Fruit fly (Drosophila melanogaster) whole organism, embryonic: ENCODE measurements around the gene Clk.

Source experiments
- ATbp ChIP-seq: fragments of 200-800 bp; sonication (Bioruptor generic); optimal IDR thresholded peaks from 2 replicates; lab custom pipeline; 2017; ENCODE audit warnings: missing biosample characterization, mild to moderate bottlenecking, missing genetic modification characterization, missing genetic modification reagents
- Atf3 ChIP-seq: fragments of 200-800 bp; sonication (Bioruptor generic); optimal IDR thresholded peaks from 3 replicates; lab custom pipeline; 2016; ENCODE audit warnings: missing biosample characterization, missing genetic modification characterization
- Atf6 ChIP-seq: fragments of 200-800 bp; sonication (Bioruptor generic); IDR thresholded peaks from 2 replicates; pipeline ENCODE4 v1.3.6; 2022; ENCODE audit warnings: missing biosample characterization, missing genetic modification characterization
- B-H2 ChIP-seq: fragments of 200-800 bp; sonication (Bioruptor generic); optimal IDR thresholded peaks from 2 replicates; lab custom pipeline; 2018; ENCODE audit warnings: missing biosample characterization, mild to moderate bottlenecking, missing genetic modification characterization
- CG12299 ChIP-seq: fragments of 200-800 bp; sonication (Bioruptor generic); optimal IDR thresholded peaks from 2 replicates; lab custom pipeline; 2018; ENCODE audit warnings: missing biosample characterization, mild to moderate bottlenecking, missing genetic modification characterization
- CG12942 ChIP-seq: fragments of 200-800 bp; sonication (Bioruptor generic); optimal IDR thresholded peaks from 3 replicates; lab custom pipeline; 2016; ENCODE audit warnings: missing biosample characterization, missing genetic modification characterization
- CG14710 ChIP-seq: fragments of 200-800 bp; sonication (Bioruptor generic); optimal IDR thresholded peaks from 3 replicates; lab custom pipeline; 2019; ENCODE audit warnings: missing biosample characterization, mild to moderate bottlenecking, missing genetic modification characterization, moderate library complexity
- CG15479 ChIP-seq: fragments of 200-800 bp; sonication (Bioruptor generic); optimal IDR thresholded peaks from 3 replicates; lab custom pipeline; 2019; ENCODE audit warnings: missing biosample characterization, mild to moderate bottlenecking, missing genetic modification characterization, moderate library complexity
- CG15696 ChIP-seq: fragments of 200-800 bp; sonication (Bioruptor generic); optimal IDR thresholded peaks from 2 replicates; lab custom pipeline; 2019; ENCODE audit warnings: missing biosample characterization, mild to moderate bottlenecking, missing genetic modification characterization, moderate library complexity
- CG17186 ChIP-seq: fragments of 200-800 bp; sonication (Bioruptor generic); optimal IDR thresholded peaks from 3 replicates; lab custom pipeline; 2017; ENCODE audit warnings: missing biosample characterization, missing genetic modification reagents, missing genetic modification characterization
- CG17612 ChIP-seq: fragments of 200-800 bp; sonication (Bioruptor generic); IDR thresholded peaks from 2 replicates; pipeline ENCODE4 v1.3.6; 2022; ENCODE audit warnings: missing biosample characterization, missing genetic modification characterization
- CG17802 ChIP-seq: fragments of 200-800 bp; sonication (Bioruptor generic); optimal IDR thresholded peaks from 2 replicates; lab custom pipeline; 2018; ENCODE audit warnings: missing biosample characterization, mild to moderate bottlenecking, missing genetic modification characterization, moderate library complexity
- CG32532 ChIP-seq: fragments of 200-800 bp; sonication (Bioruptor generic); IDR thresholded peaks from 2 replicates; pipeline ENCODE4 v1.3.6; 2022; ENCODE audit warnings: missing biosample characterization, missing genetic modification characterization
- CG34422 ChIP-seq: fragments of 200-800 bp; sonication (Bioruptor generic); IDR thresholded peaks from 3 replicates; pipeline ENCODE4 v1.3.6; 2022; ENCODE audit warnings: missing biosample characterization, missing genetic modification characterization
- CG6254 ChIP-seq: fragments of 200-800 bp; sonication (Bioruptor generic); optimal IDR thresholded peaks from 3 replicates; lab custom pipeline; 2017; ENCODE audit warnings: mild to moderate bottlenecking, missing biosample characterization, missing genetic modification reagents, missing genetic modification characterization
- Chrac-16 ChIP-seq: fragments of 200-800 bp; sonication (Bioruptor generic); optimal IDR thresholded peaks from 3 replicates; lab custom pipeline; 2016; ENCODE audit warnings: missing biosample characterization, missing genetic modification characterization
- D19A ChIP-seq: fragments of 200-800 bp; optimal IDR thresholded peaks from 3 replicates; lab custom pipeline; 2019; ENCODE audit warnings: missing biosample characterization, mild to moderate bottlenecking, missing genetic modification characterization, moderate library complexity
- Deaf1 ChIP-seq: fragments of 200-800 bp; optimal IDR thresholded peaks from 3 replicates; lab custom pipeline; 2019; ENCODE audit warnings: missing biosample characterization, mild to moderate bottlenecking, missing genetic modification characterization, moderate library complexity
- Doc2 ChIP-seq: fragments of 200-800 bp; sonication (Bioruptor generic); IDR thresholded peaks from 2 replicates; pipeline ENCODE4 v1.3.6; 2022; ENCODE audit warnings: missing biosample characterization, missing genetic modification characterization
- Dref ChIP-seq: fragments of 200-800 bp; sonication (Bioruptor generic); IDR thresholded peaks from 2 replicates; pipeline ENCODE4 v1.3.6; 2022; ENCODE audit warnings: missing biosample characterization, missing genetic modification characterization
- Fer3 ChIP-seq: fragments of 200-800 bp; sonication (Bioruptor generic); optimal IDR thresholded peaks from 2 replicates; lab custom pipeline; 2018; ENCODE audit warnings: missing biosample characterization, mild to moderate bottlenecking, missing genetic modification characterization, moderate library complexity
- Hand ChIP-seq: fragments of 200-800 bp; sonication (Bioruptor generic); optimal IDR thresholded peaks from 2 replicates; lab custom pipeline; 2017; ENCODE audit warnings: mild to moderate bottlenecking, missing biosample characterization, missing genetic modification reagents, missing genetic modification characterization
- Hmr ChIP-seq: fragments of 200-800 bp; sonication (Bioruptor generic); optimal IDR thresholded peaks from 3 replicates; lab custom pipeline; 2017; ENCODE audit warnings: mild to moderate bottlenecking, missing biosample characterization, missing genetic modification reagents, missing genetic modification characterization
- Scr ChIP-seq: fragments of 200-800 bp; sonication (Bioruptor generic); IDR thresholded peaks from 2 replicates; pipeline ENCODE4 v1.3.6; 2022; ENCODE audit warnings: missing biosample characterization, missing genetic modification characterization; ENCODE audit not compliant: partially characterized antibody
- ab ChIP-seq: fragments of 200-800 bp; sonication (Bioruptor generic); optimal IDR thresholded peaks from 2 replicates; lab custom pipeline; 2016; ENCODE audit warnings: missing biosample characterization, missing genetic modification characterization
- ac ChIP-seq: fragments of 200-800 bp; sonication (Bioruptor generic); optimal IDR thresholded peaks from 3 replicates; lab custom pipeline; 2017; ENCODE audit warnings: missing biosample characterization, mild to moderate bottlenecking, missing genetic modification characterization
- cad ChIP-seq: fragments of >200 bp; optimal IDR thresholded peaks from 2 replicates; lab custom pipeline; 2017; ENCODE audit warnings: missing biosample characterization, missing genetic modification characterization
- cas ChIP-seq: fragments of 200-800 bp; sonication (Bioruptor generic); IDR thresholded peaks from 2 replicates; pipeline ENCODE4 v1.3.6; 2022; ENCODE audit warnings: missing biosample characterization, missing genetic modification characterization
- crp ChIP-seq, 2 experiments: fragments of 200-800 bp; sonication (Bioruptor generic); optimal IDR thresholded peaks; 2 replicates in 1 of 2; 3 replicates in 1 of 2; lab custom pipeline; 2017; ENCODE audit warnings: missing biosample characterization in 2 of 2, missing genetic modification characterization in 2 of 2, mild to moderate bottlenecking in 1 of 2, moderate library complexity in 1 of 2
- dati ChIP-seq: fragments of 200-800 bp; sonication (Bioruptor generic); IDR thresholded peaks from 2 replicates; pipeline ENCODE4 v1.3.6; 2022; ENCODE audit warnings: missing biosample characterization, missing genetic modification characterization
- ewg ChIP-seq: fragments of 200-800 bp; sonication (Bioruptor generic); optimal IDR thresholded peaks from 3 replicates; lab custom pipeline; 2017; ENCODE audit warnings: mild to moderate bottlenecking, missing biosample characterization, missing genetic modification reagents, missing genetic modification characterization
- gcm ChIP-seq: fragments of 200-800 bp; sonication (Bioruptor generic); optimal IDR thresholded peaks from 2 replicates; lab custom pipeline; 2019; ENCODE audit warnings: missing biosample characterization, mild to moderate bottlenecking, missing genetic modification characterization, moderate library complexity
- nerfin-1 ChIP-seq: fragments of 200-800 bp; sonication (Bioruptor generic); optimal IDR thresholded peaks from 3 replicates; lab custom pipeline; 2019; ENCODE audit warnings: missing biosample characterization, mild to moderate bottlenecking, missing genetic modification characterization, moderate library complexity
- prd ChIP-seq, 3 experiments: fragments of >200 bp in 2 of 3; fragments of 200-800 bp in 1 of 3; sonication (Bioruptor generic) in 1 of 3; optimal IDR thresholded peaks in 2 of 3; IDR thresholded peaks in 1 of 3; 2 replicates in 2 of 3; 3 replicates in 1 of 3; pipeline versions ENCODE4 v1.3.6 to Lab custom; 2017 to 2022; ENCODE audit warnings: missing biosample characterization in 1 of 3, missing genetic modification characterization in 1 of 3
- slou ChIP-seq: fragments of 200-800 bp; sonication (Bioruptor generic); optimal IDR thresholded peaks from 3 replicates; lab custom pipeline; 2016; ENCODE audit warnings: missing biosample characterization, missing genetic modification characterization
- sr ChIP-seq: fragments of 200-800 bp; sonication (Bioruptor generic); IDR thresholded peaks from 3 replicates; pipeline ENCODE4 v1.3.6; 2022; ENCODE audit warnings: missing biosample characterization, missing genetic modification characterization
- toy ChIP-seq: fragments of 200-800 bp; sonication (Bioruptor generic); IDR thresholded peaks from 2 replicates; pipeline ENCODE4 v1.3.6; 2022; ENCODE audit warnings: missing biosample characterization, missing genetic modification characterization

Gene Clk

DNA sequence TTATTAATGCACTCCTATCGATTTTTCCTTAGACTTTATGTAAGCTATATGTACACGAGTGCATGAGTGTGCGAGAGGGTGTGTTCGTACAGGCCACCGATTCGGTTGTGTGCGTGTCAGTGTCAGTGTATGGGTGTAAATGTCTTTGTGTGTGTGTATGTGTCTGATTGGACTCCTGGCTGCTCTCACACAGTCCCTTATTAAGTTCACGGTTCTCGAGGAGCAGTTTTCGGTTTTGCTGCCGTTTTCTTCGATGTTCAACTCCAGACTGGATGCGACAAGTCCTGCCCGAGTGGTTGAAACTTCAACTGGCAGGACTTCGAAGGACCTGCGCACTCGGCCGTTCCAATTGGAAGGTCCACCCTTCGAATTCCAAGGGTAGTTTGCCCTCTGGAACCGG lies 62.0 kb downstream of the Clk start (continued):
- TF ChIP-seq CG32532 (GFP tag; lab: Robert Waterston, UW) (0 out of 2 replicates have a peak, but pooled peaks have one; percentile 7), Fer3 (no peak), nerfin-1 (tag; lab: Kevin White, UChicago) (peak; percentile 29), Scr (no peak), cad (GFP tag; lab: Kevin White, UChicago) (no peak), CG17802 (tag; lab: Kevin White, UChicago) (peak; percentile 64), B-H2 (GFP tag; lab: Kevin White, UChicago) (no peak), ab (GFP tag; lab: Kevin White, UChicago) (no peak), prd (optimal IDR thresholded peaks at IDR 0.05; lab: Kevin White, UChicago) (no peak), prd (GFP tag; IDR thresholded peaks at IDR 0.05; lab: Robert Waterston, UW) (no peak), Hmr (GFP tag; lab: Kevin White, UChicago) (no peak), ATbp (no peak), CG15696 (tag; lab: Kevin White, UChicago) (no peak), CG17612 (GFP tag; lab: Robert Waterston, UW) (no peak), CG34422 (GFP tag; lab: Robert Waterston, UW) (no peak), Chrac-16 (GFP tag; lab: Kevin White, UChicago) (no peak), D19A (tag; lab: Kevin White, UChicago) (no peak), crp (GFP tag; optimal IDR thresholded peaks at IDR 0.05; lab: Kevin White, UChicago) (no peak), Dref (GFP tag; lab: Robert Waterston, UW) (no peak), CG6254 (GFP tag; lab: Kevin White, UChicago) (no peak), gcm (GFP tag; lab: Kevin White, UChicago) (no peak), cas (no peak), CG12299 (tag; lab: Kevin White, UChicago) (no peak), sr (GFP tag; lab: Robert Waterston, UW) (no peak), CG12942 (no peak), slou (GFP tag; lab: Kevin White, UChicago) (no peak), Atf6 (GFP tag; lab: Robert Waterston, UW) (no peak), ac (GFP tag; lab: Kevin White, UChicago) (no peak), Deaf1 (tag; lab: Kevin White, UChicago) (peak; percentile 55), CG15479 (no peak), Atf3 (GFP tag; lab: Kevin White, UChicago) (no peak), CG17186 (GFP tag; lab: Kevin White, UChicago) (no peak), Doc2 (no peak), Hand (GFP tag; lab: Kevin White, UChicago) (no peak), dati (GFP tag; lab: Robert Waterston, UW) (no peak), ewg (GFP tag; lab: Kevin White, UChicago) (peak; percentile 91), toy (GFP tag; lab: Robert Waterston, UW) (no peak), CG14710 (no peak)
- TF ChIP-seq, all 482 proteins: peak for 23
